Worm (Caenorhabditis elegans): ENCODE data around the gene C07B5.3.

DNA sequence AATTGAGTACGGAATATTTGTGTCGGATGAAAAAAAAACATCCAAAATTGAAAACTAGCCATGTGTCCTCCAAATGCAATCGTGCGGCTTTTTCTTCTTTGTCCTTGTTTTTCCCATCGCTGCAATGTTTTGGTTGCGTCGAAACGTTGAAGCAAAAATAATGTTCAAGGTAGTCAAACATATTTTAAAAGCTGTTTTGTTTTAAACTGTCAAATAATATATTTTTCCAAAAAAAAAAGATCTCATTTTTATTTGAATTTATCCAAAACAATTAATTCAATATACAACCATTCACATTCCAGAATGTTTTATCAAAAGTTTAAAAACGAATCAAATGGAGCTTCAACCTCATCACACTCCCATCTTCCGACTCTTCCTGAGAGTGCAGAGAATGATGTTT is 4.3 kb downstream of the C07B5.3 start, which contains the start of gene C07B5.6:
- TF ChIP-seq flt-1 (GFP tag; IDR thresholded peaks at IDR 0.05) (no peak), ref-1 (GFP tag; conservative IDR thresholded peaks at IDR 0.05) (no peak), cog-1 (tag; optimal IDR thresholded peaks at IDR 0.05) (no peak), klf-2 (GFP tag; conservative IDR thresholded peaks at IDR 0.05) (no peak), tab-1 (GFP tag; IDR thresholded peaks at IDR 0.05) (no peak), med-1 (GFP tag; optimal IDR thresholded peaks at IDR 0.05; ENCODE audit: insufficient read depth) (no peak), ztf-29 (GFP tag; IDR thresholded peaks at IDR 0.05) (no peak), T22C8.4 (GFP tag; IDR thresholded peaks at IDR 0.05) (no peak), ztf-23 (GFP tag; IDR thresholded peaks at IDR 0.05) (no peak)
